Fruit fly (Drosophila melanogaster): Measurements from ENCODE around the gene CG15525.

DNA sequence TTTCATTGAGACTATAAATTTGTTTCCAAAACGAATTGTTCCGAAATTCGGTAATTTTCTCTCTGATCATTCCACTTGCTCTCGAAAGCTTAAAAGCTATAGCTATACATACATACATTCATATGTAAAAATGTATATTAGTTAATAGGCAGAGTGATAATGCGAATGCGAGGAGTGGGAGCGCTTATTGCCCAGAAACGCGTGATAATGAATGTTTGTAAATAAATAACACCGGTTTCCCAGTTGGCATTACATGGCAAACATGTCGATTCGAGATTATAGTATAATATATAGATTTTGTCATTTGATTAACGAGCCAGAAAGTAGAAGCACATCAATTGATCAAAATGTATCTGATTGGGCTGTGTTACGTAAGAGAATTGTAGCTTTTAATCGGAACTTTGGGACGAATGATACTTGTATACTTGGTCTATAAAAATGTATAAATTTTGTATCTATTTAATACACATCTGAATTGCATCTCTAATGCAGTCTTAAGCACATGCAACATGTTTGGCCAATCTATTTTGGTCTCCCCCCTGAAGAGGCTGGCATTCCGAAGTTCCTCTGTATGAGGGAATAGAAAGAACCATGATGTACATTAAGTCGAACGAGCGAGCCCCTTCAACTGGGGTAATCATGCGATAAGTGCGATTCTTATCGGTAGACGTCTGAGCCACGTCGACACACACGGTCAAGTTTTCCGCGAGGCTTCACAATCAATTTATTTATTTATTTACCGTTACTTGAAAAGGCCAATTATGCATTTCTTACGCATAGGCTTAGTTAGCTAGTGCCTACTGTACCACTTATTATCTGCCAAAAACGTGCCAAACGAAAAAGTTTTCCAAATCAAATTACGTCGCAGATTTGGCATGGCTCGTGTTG, 15.4 kb upstream of the CG15525 start:
- TF ChIP-seq Dll (optimal IDR thresholded peaks at IDR 0.05) (no peak), EcR (GFP tag; optimal IDR thresholded peaks at IDR 0.05) (no peak), CG8478 (optimal IDR thresholded peaks at IDR 0.05) (no peak)
